Worm (Caenorhabditis elegans): ENCODE data around the gene grl-9.

DNA sequence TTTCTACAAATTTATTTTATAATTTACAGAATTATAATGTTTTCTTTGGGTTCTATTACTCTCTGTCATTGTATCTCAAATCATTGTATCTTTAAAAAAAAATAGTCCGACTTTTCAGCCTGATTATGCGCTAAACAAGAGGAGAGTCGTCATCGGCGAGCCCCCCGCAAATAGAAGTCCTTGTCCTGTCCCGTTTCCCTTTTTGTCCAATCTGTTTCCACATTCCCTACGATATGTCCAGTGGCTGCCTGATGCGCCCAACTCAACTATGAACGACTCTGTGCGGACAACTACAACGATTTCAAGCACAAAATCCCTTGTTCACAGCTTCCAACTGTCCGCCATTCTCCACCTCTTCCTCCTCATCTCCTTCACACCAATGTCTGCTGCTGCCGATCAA is 26.5 kb upstream of the grl-9 start, which contains the start of gene dbl-1:
- TF ChIP-seq ceh-13 (GFP tag; optimal IDR thresholded peaks at IDR 0.05) (no peak), ama-1 (optimal IDR thresholded peaks at IDR 0.05) (no peak), ets-7 (tag; optimal IDR thresholded peaks at IDR 0.05) (no peak)
